Worm (Caenorhabditis elegans) whole organism, L1 larva: Measurements from ENCODE around the gene gon-4.

Experiments
- ceh-88 ChIP-seq: fragments of 200-800 bp; sonication (Bioruptor generic); IDR thresholded peaks from 2 replicates; pipeline ENCODE4 v1.3.6; 2022; ENCODE audit warnings: missing genetic modification characterization, missing compliant biosample characterization
- dpl-1 ChIP-seq, 3 experiments: fragments of 150-350 bp in 2 of 3; sonication (generic microtip) in 1 of 3; optimal IDR thresholded peaks; 2 replicates each; lab custom pipeline; 2014 to 2017; ENCODE audit warnings: missing biosample characterization in 3 of 3, missing genetic modification characterization in 3 of 3, missing genetic modification reagents in 3 of 3
- nhr-84 ChIP-seq: sonication (generic microtip); optimal IDR thresholded peaks from 2 replicates; lab custom pipeline; 2017; ENCODE audit warnings: missing biosample characterization, missing genetic modification characterization
- nhr-85 ChIP-seq: sonication (generic microtip); peaks from one replicate; lab custom pipeline; 2016; ENCODE audit warnings: missing genetic modification characterization, inconsistent platforms, missing compliant biosample characterization
- snpc-4 ChIP-seq: fragments of 150-350 bp; optimal IDR thresholded peaks from 2 replicates; lab custom pipeline; 2014; ENCODE audit warnings: missing biosample characterization, missing genetic modification characterization
- unc-30 ChIP-seq: sonication (generic microtip); optimal IDR thresholded peaks from 2 replicates; lab custom pipeline; 2017; ENCODE audit warnings: missing biosample characterization, missing genetic modification characterization

DNA sequence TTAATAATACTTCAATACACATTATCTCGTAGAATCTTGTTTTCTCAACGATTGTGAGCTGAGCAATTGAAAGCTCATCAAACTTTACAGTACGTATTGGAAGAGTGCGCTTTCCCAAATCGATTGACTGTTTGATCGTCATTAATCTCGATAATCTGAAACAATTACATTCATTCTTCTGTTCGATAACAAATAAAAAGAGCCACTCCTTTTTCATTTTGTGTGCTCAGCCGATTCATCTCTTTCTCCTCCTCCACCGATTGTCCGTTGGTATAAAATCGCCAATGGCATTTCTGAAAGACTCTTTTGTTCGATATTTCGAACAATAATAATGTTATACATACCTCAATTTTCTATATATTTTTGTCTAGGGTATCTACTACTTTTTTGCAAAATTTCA is 26.1 kb downstream of the gon-4 start, which contains the start of gene nas-12:
- no peak for TF ChIP-seq dpl-1 (GFP tag; optimal IDR thresholded peaks at IDR 0.05; lab: Kevin White, UChicago)
- no peak for TF ChIP-seq nhr-85 (tag; lab: Kevin White, UChicago)
- TF ChIP-seq nhr-84 (tag; lab: Kevin White, UChicago) = no peak
- TF ChIP-seq snpc-4 (tag; lab: Kevin White, UChicago) = no peak
- TF ChIP-seq ceh-88 (GFP tag; lab: Robert Waterston, UW) = no peak
- TF ChIP-seq unc-30 (tag; lab: Kevin White, UChicago) = no peak
